Fruit fly (Drosophila melanogaster) whole organism, prepupa: ENCODE measurements around the gene CG9512.

Experiments used
- Blimp-1 ChIP-seq: fragments of 200-800 bp; sonication (Bioruptor generic); optimal IDR thresholded peaks from 3 replicates; lab custom pipeline; 2017; ENCODE audit warnings: missing biosample characterization, missing genetic modification characterization, mild to moderate bottlenecking, moderate library complexity, missing genetic modification reagents
- CG10631 ChIP-seq: fragments of 200-800 bp; sonication (Bioruptor generic); optimal IDR thresholded peaks from 2 replicates; lab custom pipeline; 2016; ENCODE audit warnings: missing biosample characterization, missing genetic modification characterization
- CG10669 ChIP-seq: fragments of 200-800 bp; sonication (Bioruptor generic); optimal IDR thresholded peaks from 3 replicates; lab custom pipeline; 2018; ENCODE audit warnings: missing biosample characterization, mild to moderate bottlenecking, missing genetic modification characterization, moderate library complexity
- CG11294 ChIP-seq: fragments of 200-800 bp; sonication (Bioruptor generic); IDR thresholded peaks from 2 replicates; pipeline ENCODE4 v1.3.6; 2022; ENCODE audit warnings: missing biosample characterization, missing genetic modification characterization
- CG11762 ChIP-seq: fragments of 200-800 bp; sonication (Bioruptor generic); optimal IDR thresholded peaks from 3 replicates; lab custom pipeline; 2016; ENCODE audit warnings: missing biosample characterization, missing genetic modification characterization; ENCODE audit not compliant: insufficient read depth
- CG11902 ChIP-seq: fragments of 200-800 bp; sonication (Bioruptor generic); optimal IDR thresholded peaks from 3 replicates; lab custom pipeline; 2016; ENCODE audit warnings: missing biosample characterization, missing genetic modification characterization
- CG15336 ChIP-seq: fragments of 200-800 bp; sonication (Bioruptor generic); IDR thresholded peaks from 2 replicates; pipeline ENCODE4 v1.3.6; 2022; ENCODE audit warnings: missing biosample characterization, missing genetic modification characterization
- CG1621 ChIP-seq: fragments of 200-800 bp; sonication (Bioruptor generic); optimal IDR thresholded peaks from 3 replicates; lab custom pipeline; 2018; ENCODE audit warnings: missing biosample characterization, mild to moderate bottlenecking, missing genetic modification characterization
- CG16779 ChIP-seq: fragments of 200-800 bp; sonication (Bioruptor generic); optimal IDR thresholded peaks from 3 replicates; lab custom pipeline; 2017; ENCODE audit warnings: missing biosample characterization, mild to moderate bottlenecking, missing genetic modification characterization
- CG3032 ChIP-seq: fragments of 200-800 bp; optimal IDR thresholded peaks from 2 replicates; lab custom pipeline; 2019; ENCODE audit warnings: missing biosample characterization, mild to moderate bottlenecking, missing genetic modification characterization, moderate library complexity
- CG31627 ChIP-seq: fragments of 200-800 bp; sonication (Bioruptor generic); optimal IDR thresholded peaks from 3 replicates; lab custom pipeline; 2016; ENCODE audit warnings: missing biosample characterization, missing genetic modification characterization
- CG32006 ChIP-seq: fragments of 200-800 bp; sonication (Bioruptor generic); optimal IDR thresholded peaks from 3 replicates; lab custom pipeline; 2017; ENCODE audit warnings: missing biosample characterization, mild to moderate bottlenecking, missing genetic modification characterization
- CG34406 ChIP-seq: fragments of 200-800 bp; sonication (Bioruptor generic); optimal IDR thresholded peaks from 3 replicates; lab custom pipeline; 2016; ENCODE audit warnings: missing biosample characterization, missing genetic modification characterization
- CG3919 ChIP-seq: fragments of 200-800 bp; sonication (Bioruptor generic); optimal IDR thresholded peaks from 3 replicates; lab custom pipeline; 2016; ENCODE audit warnings: missing biosample characterization, missing genetic modification characterization
- CG6163 ChIP-seq: fragments of 200-800 bp; sonication (Bioruptor generic); IDR thresholded peaks from 3 replicates; pipeline ENCODE4 v1.3.6; 2022; ENCODE audit warnings: missing biosample characterization, missing genetic modification characterization
- CG6276 ChIP-seq: fragments of 200-800 bp; sonication (Bioruptor generic); optimal IDR thresholded peaks from 2 replicates; lab custom pipeline; 2017; ENCODE audit warnings: missing biosample characterization, mild to moderate bottlenecking, missing genetic modification characterization
- CG6792 ChIP-seq: fragments of 200-800 bp; sonication (Bioruptor generic); optimal IDR thresholded peaks from 3 replicates; lab custom pipeline; 2016; ENCODE audit warnings: missing biosample characterization, missing genetic modification characterization
- CG6808 ChIP-seq: fragments of 200-800 bp; sonication (Bioruptor generic); optimal IDR thresholded peaks from 3 replicates; lab custom pipeline; 2017; ENCODE audit warnings: missing biosample characterization, missing genetic modification characterization, mild to moderate bottlenecking, moderate library complexity, missing genetic modification reagents
- CG6854 ChIP-seq: fragments of 200-800 bp; sonication (Bioruptor generic); optimal IDR thresholded peaks from 2 replicates; lab custom pipeline; 2017; ENCODE audit warnings: missing biosample characterization, mild to moderate bottlenecking, missing genetic modification characterization
- CG7368 ChIP-seq: fragments of 200-800 bp; sonication (Bioruptor generic); optimal IDR thresholded peaks from 3 replicates; lab custom pipeline; 2016; ENCODE audit warnings: missing biosample characterization, missing genetic modification characterization
- CG8119 ChIP-seq: fragments of 200-800 bp; sonication (Bioruptor generic); IDR thresholded peaks from 3 replicates; pipeline ENCODE4 v1.3.6; 2022; ENCODE audit warnings: missing biosample characterization, missing genetic modification characterization
- CG8319 ChIP-seq: fragments of 200-800 bp; sonication (Bioruptor generic); optimal IDR thresholded peaks from 3 replicates; lab custom pipeline; 2016; ENCODE audit warnings: missing biosample characterization, missing genetic modification characterization
- CG9139 ChIP-seq: fragments of 200-800 bp; sonication (Bioruptor generic); optimal IDR thresholded peaks from 3 replicates; lab custom pipeline; 2017; ENCODE audit warnings: missing biosample characterization, mild to moderate bottlenecking, missing genetic modification characterization
- Eip75B ChIP-seq: fragments of 200-800 bp; sonication (Bioruptor generic); optimal IDR thresholded peaks from 3 replicates; lab custom pipeline; 2016; ENCODE audit warnings: missing biosample characterization, missing genetic modification characterization
- Eip78C ChIP-seq: fragments of 200-800 bp; sonication (Bioruptor generic); peaks from one replicate; lab custom pipeline; 2016; ENCODE audit warnings: missing biosample characterization, missing genetic modification characterization
- Ets21C ChIP-seq: fragments of 200-800 bp; sonication (Bioruptor generic); optimal IDR thresholded peaks from 3 replicates; lab custom pipeline; 2016; ENCODE audit warnings: missing biosample characterization, missing genetic modification characterization
- Ets96B ChIP-seq: fragments of 200-800 bp; optimal IDR thresholded peaks from 2 replicates; lab custom pipeline; 2019; ENCODE audit warnings: missing biosample characterization, mild to moderate bottlenecking, missing genetic modification characterization, moderate library complexity
- Gug ChIP-seq: fragments of 200-800 bp; sonication (Bioruptor generic); IDR thresholded peaks from 2 replicates; pipeline ENCODE4 v1.3.6; 2022; ENCODE audit warnings: missing biosample characterization, missing genetic modification characterization
- Hr38 ChIP-seq: sonication (Bioruptor generic); optimal IDR thresholded peaks from 2 replicates; lab custom pipeline; 2016; ENCODE audit warnings: missing biosample characterization, missing genetic modification characterization
- Lpt ChIP-seq: fragments of 200-800 bp; sonication (Bioruptor generic); optimal IDR thresholded peaks from 3 replicates; lab custom pipeline; 2016; ENCODE audit warnings: missing biosample characterization, missing genetic modification characterization
- OdsH ChIP-seq: fragments of 200-800 bp; sonication (Bioruptor generic); optimal IDR thresholded peaks from 3 replicates; lab custom pipeline; 2016; ENCODE audit warnings: missing biosample characterization, missing genetic modification characterization
- Smox ChIP-seq: fragments of 200-800 bp; sonication (Bioruptor generic); optimal IDR thresholded peaks from 3 replicates; lab custom pipeline; 2016; ENCODE audit warnings: missing biosample characterization, missing genetic modification characterization
- Sox102F ChIP-seq: fragments of 200-800 bp; sonication (Bioruptor generic); optimal IDR thresholded peaks from 2 replicates; lab custom pipeline; 2016; ENCODE audit warnings: missing biosample characterization, mild to moderate bottlenecking, missing genetic modification characterization
- Sox14 ChIP-seq: fragments of 200-800 bp; sonication (Bioruptor generic); optimal IDR thresholded peaks from 3 replicates; lab custom pipeline; 2016; ENCODE audit warnings: missing biosample characterization, missing genetic modification characterization
- Sox15 ChIP-seq: fragments of 200-800 bp; sonication (Bioruptor generic); optimal IDR thresholded peaks from 3 replicates; lab custom pipeline; 2016; ENCODE audit warnings: missing biosample characterization, missing genetic modification characterization
- achi ChIP-seq: fragments of 200-800 bp; sonication (Bioruptor generic); optimal IDR thresholded peaks from 3 replicates; lab custom pipeline; 2016; ENCODE audit warnings: missing biosample characterization, missing genetic modification characterization
- acj6 ChIP-seq: fragments of 200-800 bp; sonication (Bioruptor generic); optimal IDR thresholded peaks from 3 replicates; lab custom pipeline; 2016; ENCODE audit warnings: missing biosample characterization, missing genetic modification characterization
- cyc ChIP-seq: fragments of 200-800 bp; sonication (Bioruptor generic); optimal IDR thresholded peaks from 3 replicates; lab custom pipeline; 2016; ENCODE audit warnings: missing biosample characterization, missing genetic modification characterization
- dac ChIP-seq: fragments of 200-800 bp; sonication (Bioruptor generic); optimal IDR thresholded peaks from 2 replicates; lab custom pipeline; 2017; ENCODE audit warnings: missing biosample characterization, mild to moderate bottlenecking, missing genetic modification characterization
- eg ChIP-seq: fragments of 200-800 bp; sonication (Bioruptor generic); IDR thresholded peaks from 3 replicates; pipeline ENCODE4 v1.3.6; 2022; ENCODE audit warnings: missing biosample characterization, missing genetic modification characterization
- fd59A ChIP-seq: fragments of 200-800 bp; sonication (Bioruptor generic); optimal IDR thresholded peaks from 2 replicates; lab custom pipeline; 2017; ENCODE audit warnings: missing biosample characterization, mild to moderate bottlenecking, missing genetic modification characterization, missing genetic modification reagents
- fd85E ChIP-seq: fragments of 200-800 bp; sonication (Bioruptor generic); optimal IDR thresholded peaks from 3 replicates; lab custom pipeline; 2016; ENCODE audit warnings: missing biosample characterization, missing genetic modification characterization
- fkh ChIP-seq: fragments of 200-800 bp; sonication (Bioruptor generic); optimal IDR thresholded peaks from 3 replicates; lab custom pipeline; 2017; ENCODE audit warnings: missing biosample characterization, mild to moderate bottlenecking, missing genetic modification characterization, moderate library complexity
- lz ChIP-seq: fragments of 200-800 bp; sonication (Bioruptor generic); optimal IDR thresholded peaks from 3 replicates; lab custom pipeline; 2016; ENCODE audit warnings: missing biosample characterization, missing genetic modification characterization
- net ChIP-seq: fragments of 200-800 bp; sonication (Bioruptor generic); optimal IDR thresholded peaks from 3 replicates; lab custom pipeline; 2016; ENCODE audit warnings: missing biosample characterization, missing genetic modification characterization
- pdm3 ChIP-seq: fragments of 200-800 bp; sonication (Bioruptor generic); optimal IDR thresholded peaks from 3 replicates; lab custom pipeline; 2016; ENCODE audit warnings: missing biosample characterization, missing genetic modification characterization
- salr ChIP-seq, 2 experiments: fragments of 200-800 bp; sonication (Bioruptor generic); optimal IDR thresholded peaks; 3 replicates each; lab custom pipeline; 2016 to 2018; ENCODE audit warnings: missing biosample characterization in 2 of 2, missing genetic modification characterization in 2 of 2, mild to moderate bottlenecking in 1 of 2
- spab ChIP-seq: fragments of 200-800 bp; sonication (Bioruptor generic); optimal IDR thresholded peaks from 2 replicates; lab custom pipeline; 2017; ENCODE audit warnings: missing biosample characterization, mild to moderate bottlenecking, missing genetic modification characterization, missing genetic modification reagents
- svp ChIP-seq: fragments of 200-800 bp; sonication (Bioruptor generic); peaks from one replicate; lab custom pipeline; 2016; ENCODE audit warnings: missing biosample characterization, missing genetic modification characterization
- topi ChIP-seq: fragments of 200-800 bp; sonication (Bioruptor generic); optimal IDR thresholded peaks from 3 replicates; lab custom pipeline; 2016; ENCODE audit warnings: missing biosample characterization, missing genetic modification characterization
- vri ChIP-seq: fragments of 200-800 bp; sonication (Bioruptor generic); optimal IDR thresholded peaks from 3 replicates; lab custom pipeline; 2016; ENCODE audit warnings: missing biosample characterization, mild to moderate bottlenecking, missing genetic modification characterization

Gene CG9512

dm6 chrX:14905499-14906044 lies at the start of gene CG9512:
Gene CG9512 (minus strand): TSS chrX:14905549.
- TF ChIP-seq vri (GFP tag; lab: Kevin White, UChicago) (peak; percentile 87), fd59A (no peak), svp (GFP tag; lab: Kevin White, UChicago) (peak; percentile 68), fkh (peak; percentile 34), CG6808 (GFP tag; lab: Kevin White, UChicago) (no peak), CG6792 (no peak), CG7368 (no peak), fd85E (GFP tag; lab: Kevin White, UChicago) (no peak), achi (GFP tag; lab: Kevin White, UChicago) (no peak), CG11762 (no peak), Blimp-1 (no peak), CG11902 (GFP tag; lab: Kevin White, UChicago) (no peak), CG6854 (GFP tag; lab: Kevin White, UChicago) (no peak)

- TF ChIP-seq pdm3 (GFP tag; lab: Kevin White, UChicago) (peak; percentile 17), spab (no peak), OdsH (GFP tag; lab: Kevin White, UChicago) (peak; percentile 28), CG6276 (GFP tag; lab: Kevin White, UChicago) (no peak), Sox15 (GFP tag; lab: Kevin White, UChicago) (no peak), Sox14 (GFP tag; lab: Kevin White, UChicago) (no peak), CG8119 (GFP tag; lab: Robert Waterston, UW) (no peak), CG1621 (tag; lab: Kevin White, UChicago) (no peak), Gug (GFP tag; lab: Robert Waterston, UW) (no peak), topi (GFP tag; lab: Kevin White, UChicago) (peak; percentile 9), CG16779 (tag; lab: Kevin White, UChicago) (no peak), Eip75B (GFP tag; lab: Kevin White, UChicago) (no peak), CG9139 (no peak), CG34406 (no peak), acj6 (GFP tag; lab: Kevin White, UChicago) (peak; percentile 46), CG3919 (GFP tag; lab: Kevin White, UChicago) (no peak), CG6808 (GFP tag; lab: Kevin White, UChicago) (no peak), fd59A (no peak), achi (GFP tag; lab: Kevin White, UChicago) (no peak), Eip78C (GFP tag; lab: Kevin White, UChicago) (peak; percentile 29), lz (GFP tag; lab: Kevin White, UChicago) (peak; percentile 19), CG6163 (GFP tag; lab: Robert Waterston, UW) (no peak), CG32006 (GFP tag; lab: Kevin White, UChicago) (no peak), svp (GFP tag; lab: Kevin White, UChicago) (no peak), CG6792 (no peak), CG10631 (GFP tag; lab: Kevin White, UChicago) (no peak), net (GFP tag; lab: Kevin White, UChicago) (no peak), dac (GFP tag; lab: Kevin White, UChicago) (no peak), cyc (GFP tag; lab: Kevin White, UChicago) (peak; percentile 40), Lpt (GFP tag; lab: Kevin White, UChicago) (no peak), CG7368 (no peak), CG10669 (GFP tag; lab: Kevin White, UChicago) (no peak), Ets96B (tag; lab: Kevin White, UChicago) (no peak), vri (GFP tag; lab: Kevin White, UChicago) (no peak), eg (GFP tag; lab: Robert Waterston, UW) (no peak), Sox102F (GFP tag; lab: Kevin White, UChicago) (peak; percentile 9), salr (GFP tag; optimal IDR thresholded peaks at IDR 0.05; lab: Kevin White, UChicago) (no peak), Hr38 (no peak), Smox (GFP tag; lab: Kevin White, UChicago) (peak; percentile 8), CG31627 (GFP tag; lab: Kevin White, UChicago) (peak; percentile 39), CG15336 (GFP tag; lab: Robert Waterston, UW) (no peak), CG11294 (GFP tag; lab: Robert Waterston, UW) (no peak), CG8319 (GFP tag; lab: Kevin White, UChicago) (no peak), Ets21C (GFP tag; lab: Kevin White, UChicago) (no peak), CG3032 (tag; lab: Kevin White, UChicago) (peak; percentile 4), CG6854 (GFP tag; lab: Kevin White, UChicago) (no peak)
These were observed 48.5 kb upstream of the CG9512 start for dm6 chrX:14953896-14954295.
